Fruit fly (Drosophila melanogaster): ENCODE results near the gene CG17030.
A peak's percentile ranks its signal among the peaks of the same experiment; 100 is the strongest.

CG17030 gene

dm6 chr3L:5017521-5017920 is 37.0 kb upstream of the CG17030 start (continued):
- no peak for TF ChIP-seq Dbx (GFP tag; IDR thresholded peaks at IDR 0.05)
- TF ChIP-seq Fer3 (tag; optimal IDR thresholded peaks at IDR 0.05), result no peak
- no peak for TF ChIP-seq Vsx1 (GFP tag; optimal IDR thresholded peaks at IDR 0.05)
- no peak for TF ChIP-seq CG42726 (GFP tag; IDR thresholded peaks at IDR 0.05; ENCODE audit: partially characterized antibody)
- no peak for TF ChIP-seq wor (GFP tag; IDR thresholded peaks at IDR 0.05)
- peak; percentile 19 for TF ChIP-seq PHDP (tag; optimal IDR thresholded peaks at IDR 0.05)
- TF ChIP-seq Dll (GFP tag; IDR thresholded peaks at IDR 0.05; ENCODE audit: partially characterized antibody), result no peak
- TF ChIP-seq fd96Cb (tag; optimal IDR thresholded peaks at IDR 0.05), result peak; percentile 11
- TF ChIP-seq Doc2 (GFP tag; IDR thresholded peaks at IDR 0.05), result no peak
- TF ChIP-seq Pdp1 (GFP tag; optimal IDR thresholded peaks at IDR 0.05), result no peak
- no peak for TF ChIP-seq CG31224 (GFP tag; IDR thresholded peaks at IDR 0.05)
- no peak for TF ChIP-seq CG5245 (GFP tag; optimal IDR thresholded peaks at IDR 0.05)
- no peak for TF ChIP-seq ftz-f1 (GFP tag; optimal IDR thresholded peaks at IDR 0.05)
- TF ChIP-seq CG10366 (GFP tag; IDR thresholded peaks at IDR 0.05), result no peak
- no peak for TF ChIP-seq B-H1 (GFP tag; IDR thresholded peaks at IDR 0.05)
- TF ChIP-seq CG2875 (GFP tag; optimal IDR thresholded peaks at IDR 0.05), result no peak
- no peak for TF ChIP-seq z (GFP tag; IDR thresholded peaks at IDR 0.05)
- no peak for TF ChIP-seq ara (GFP tag; IDR thresholded peaks at IDR 0.05)
- no peak for TF ChIP-seq ab (GFP tag; optimal IDR thresholded peaks at IDR 0.05)
- no peak for TF ChIP-seq CG9876 (GFP tag; optimal IDR thresholded peaks at IDR 0.05)
- no peak for TF ChIP-seq amos (GFP tag; IDR thresholded peaks at IDR 0.05; ENCODE audit: partially characterized antibody)
- no peak for TF ChIP-seq lbe (GFP tag; optimal IDR thresholded peaks at IDR 0.05)
- no peak for TF ChIP-seq Lhr (GFP tag; optimal IDR thresholded peaks at IDR 0.05)
- TF ChIP-seq CG16813 (GFP tag; IDR thresholded peaks at IDR 0.05; ENCODE audit: partially characterized antibody), result no peak
- no peak for TF ChIP-seq Hmr (GFP tag; optimal IDR thresholded peaks at IDR 0.05)
- no peak for TF ChIP-seq MBD-R2 (GFP tag; IDR thresholded peaks at IDR 0.05)
- TF ChIP-seq h (optimal IDR thresholded peaks at IDR 0.05), result no peak
- no peak for TF ChIP-seq eyg (GFP tag; optimal IDR thresholded peaks at IDR 0.05)
- TF ChIP-seq CG18262 (tag; optimal IDR thresholded peaks at IDR 0.05), result peak; percentile 52
- no peak for TF ChIP-seq CG7372 (GFP tag; IDR thresholded peaks at IDR 0.05)
- TF ChIP-seq yki (optimal IDR thresholded peaks at IDR 0.05), result no peak
- no peak for TF ChIP-seq Atf3 (GFP tag; optimal IDR thresholded peaks at IDR 0.05)
- no peak for TF ChIP-seq Trl (optimal IDR thresholded peaks at IDR 0.05)
- TF ChIP-seq Trl (GFP tag; optimal IDR thresholded peaks at IDR 0.05), result no peak
- TF ChIP-seq CG10565 (GFP tag; optimal IDR thresholded peaks at IDR 0.05), result no peak
- TF ChIP-seq grn (GFP tag; optimal IDR thresholded peaks at IDR 0.05), result no peak
- no peak for TF ChIP-seq onecut (GFP tag; IDR thresholded peaks at IDR 0.05)
- no peak for TF ChIP-seq HLH4C (GFP tag; IDR thresholded peaks at IDR 0.05; ENCODE audit: partially characterized antibody)
- TF ChIP-seq emc (GFP tag; optimal IDR thresholded peaks at IDR 0.05), result no peak
- TF ChIP-seq trem (tag; optimal IDR thresholded peaks at IDR 0.05), result peak; percentile 0
- TF ChIP-seq nom (GFP tag; optimal IDR thresholded peaks at IDR 0.05), result no peak
- TF ChIP-seq CG6254 (GFP tag; optimal IDR thresholded peaks at IDR 0.05), result no peak
- no peak for TF ChIP-seq CG12071 (GFP tag; optimal IDR thresholded peaks at IDR 0.05)
- TF ChIP-seq Sry-δ (GFP tag; optimal IDR thresholded peaks at IDR 0.05), result no peak
- TF ChIP-seq CG8765 (GFP tag; IDR thresholded peaks at IDR 0.05), result 0 out of 2 replicates have a peak, but pooled peaks have one; percentile 28
- peak; percentile 23 for TF ChIP-seq CG15601 (tag; optimal IDR thresholded peaks at IDR 0.05)
- no peak for TF ChIP-seq CG6791 (GFP tag; IDR thresholded peaks at IDR 0.05; ENCODE audit: partially characterized antibody)
- TF ChIP-seq CG14014 (GFP tag; IDR thresholded peaks at IDR 0.05), result no peak
- TF ChIP-seq cato (GFP tag; optimal IDR thresholded peaks at IDR 0.05; ENCODE audit: borderline replicate concordance), result no peak
- no peak for TF ChIP-seq Abd-B (GFP tag; optimal IDR thresholded peaks at IDR 0.05)
- TF ChIP-seq Usf (GFP tag; optimal IDR thresholded peaks at IDR 0.05), result no peak
- TF ChIP-seq CG6175 (GFP tag; IDR thresholded peaks at IDR 0.05), result no peak
- no peak for TF ChIP-seq nau (GFP tag; optimal IDR thresholded peaks at IDR 0.05)

Measured in whole organism, embryonic.